Worm (Caenorhabditis elegans) whole organism, L4/young adult: ENCODE results near the gene E02H4.4.

Source experiments
- W03F9.2 ChIP-seq: fragments of 150-350 bp; optimal IDR thresholded peaks from 2 replicates; lab custom pipeline; 2014; ENCODE audit warnings: missing biosample characterization, missing genetic modification characterization
- him-1 ChIP-seq: sonication (generic microtip); optimal IDR thresholded peaks from 2 replicates; lab custom pipeline; 2016; ENCODE audit warnings: missing genotype, missing genetic modification reagents, missing genetic modification characterization, missing compliant biosample characterization

ce11 chrX:14243345-14243961, 14.3 kb upstream of the E02H4.4 start, which contains the start of gene K04C1.3:
- TF ChIP-seq him-1 (tag; lab: Kevin White, UChicago) = no peak
- TF ChIP-seq W03F9.2 (tag; lab: Kevin White, UChicago) = no peak
